Fruit fly (Drosophila melanogaster) whole organism, embryonic: ENCODE measurements around the gene Tusp.

ENCODE experiments used
- CkIIα-i1 ChIP-seq: fragments of 200-800 bp; sonication (Bioruptor generic); IDR thresholded peaks from 2 replicates; pipeline ENCODE4 v1.3.6; 2022; ENCODE audit warnings: missing biosample characterization, missing genetic modification characterization
- NFAT ChIP-seq: fragments of 200-800 bp; sonication (Bioruptor generic); IDR thresholded peaks from 2 replicates; pipeline ENCODE4 v1.3.6; 2022; ENCODE audit warnings: missing biosample characterization, missing genetic modification characterization

- TF ChIP-seq NFAT (GFP tag; lab: Robert Waterston, UW) (no peak), CkIIα-i1 (GFP tag; lab: Robert Waterston, UW) (no peak)
Observed at dm6 chr3R:27561114-27561513, 46.6 kb upstream of the Tusp start, which contains the start of gene CG5646.
